Fruit fly (Drosophila melanogaster): ENCODE results near the gene CG4080.
A peak's percentile ranks its signal among the peaks of the same experiment; 100 is the strongest.

Gene CG4080

DNA sequence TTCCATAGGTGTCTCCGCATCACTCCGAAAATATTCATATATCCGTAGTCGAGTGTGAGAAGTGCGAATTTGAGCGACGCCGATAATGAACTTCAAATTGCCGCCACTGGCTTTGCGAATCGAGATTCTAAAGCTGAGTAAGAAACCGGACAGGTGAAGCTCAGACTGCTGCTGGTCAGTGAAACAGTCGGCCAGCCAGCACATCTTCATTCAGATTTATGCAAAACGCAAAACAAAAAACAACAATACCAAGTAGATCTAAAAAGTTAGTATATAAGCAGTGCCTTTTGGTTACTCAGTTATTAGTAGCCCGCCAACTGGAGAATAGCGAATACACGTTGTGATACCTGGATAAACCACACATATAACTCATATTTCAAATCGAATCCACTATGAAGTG lies 5.5 kb upstream of the CG4080 start, which contains the start of gene Cpr67B:
Gene Cpr67B (plus strand): TSS at position 301 of the 400 bp plus-strand sequence.
- no peak for TF ChIP-seq CG13775 (GFP tag; optimal IDR thresholded peaks at IDR 0.05)
- TF ChIP-seq CG3281 (GFP tag; optimal IDR thresholded peaks at IDR 0.05) = no peak
- TF ChIP-seq CG17612 (GFP tag; IDR thresholded peaks at IDR 0.05) = no peak
- TF ChIP-seq chinmo (GFP tag; IDR thresholded peaks at IDR 0.05; ENCODE audit: partially characterized antibody) = 0 out of 4 replicates have a peak, but pooled peaks have one; percentile 15
- TF ChIP-seq GATAe (GFP tag; conservative IDR thresholded peaks at IDR 0.05) = no peak
- no peak for TF ChIP-seq Xrp1 (GFP tag; IDR thresholded peaks at IDR 0.05)
- no peak for TF ChIP-seq CG8281 (tag; optimal IDR thresholded peaks at IDR 0.05)
- TF ChIP-seq Trl (optimal IDR thresholded peaks at IDR 0.05) = no peak
- no peak for TF ChIP-seq Trl (GFP tag; optimal IDR thresholded peaks at IDR 0.05)
- TF ChIP-seq bcd (GFP tag; optimal IDR thresholded peaks at IDR 0.05) = no peak
- no peak for TF ChIP-seq CG4404 (GFP tag; IDR thresholded peaks at IDR 0.05)
- no peak for TF ChIP-seq sisA (GFP tag; IDR thresholded peaks at IDR 0.05)
- no peak for TF ChIP-seq CG10147 (GFP tag; optimal IDR thresholded peaks at IDR 0.05)
- no peak for TF ChIP-seq wdn (GFP tag; IDR thresholded peaks at IDR 0.05)
- peak; percentile 43 for TF ChIP-seq CG13894 (tag; optimal IDR thresholded peaks at IDR 0.05)
- no peak for TF ChIP-seq Max (GFP tag; optimal IDR thresholded peaks at IDR 0.05)
- no peak for TF ChIP-seq Tbp (GFP tag; optimal IDR thresholded peaks at IDR 0.05)

DNA sequence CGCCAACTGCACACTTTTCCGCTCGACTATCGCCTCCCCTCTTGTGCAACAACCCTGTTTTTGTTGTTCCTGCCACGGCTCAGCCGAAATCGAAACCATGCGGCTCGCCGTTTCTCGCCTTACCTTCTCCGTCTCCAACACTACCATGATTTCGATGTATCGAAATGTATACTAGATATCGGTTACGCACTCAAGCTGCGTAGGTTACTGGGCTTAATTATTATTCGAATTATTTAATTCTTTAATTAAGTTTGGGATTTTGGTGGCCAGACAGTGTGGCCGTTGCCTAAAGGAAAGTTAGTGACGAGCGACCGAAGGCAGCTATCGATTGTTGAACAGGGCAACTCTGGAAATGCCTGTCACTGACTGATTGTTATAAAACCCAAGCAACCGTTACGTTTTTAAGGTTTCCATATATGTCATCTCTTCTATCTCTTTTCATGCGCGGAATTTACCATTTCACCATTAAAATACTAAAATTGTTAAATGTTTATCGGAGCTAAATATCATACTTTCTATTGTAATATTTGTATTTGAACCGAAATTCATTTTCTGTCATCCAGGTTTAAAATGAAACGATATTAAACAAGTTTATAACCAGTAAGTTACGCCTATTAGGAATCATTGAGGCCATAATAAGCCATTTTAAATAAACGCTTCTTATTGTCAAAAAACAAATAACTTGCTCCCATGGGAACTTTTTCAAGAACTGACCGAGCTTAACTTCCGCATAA lies 3.3 kb upstream of the CG4080 start, which contains the start of gene eIF4E1:
Gene eIF4E1 (minus strand): TSS at position 304 of the 734 bp plus-strand sequence.
- TF ChIP-seq CG9876 (GFP tag; optimal IDR thresholded peaks at IDR 0.05) (peak; percentile 5), NfI (GFP tag; optimal IDR thresholded peaks at IDR 0.05) (peak; percentile 27), B-H2 (GFP tag; optimal IDR thresholded peaks at IDR 0.05) (peak; percentile 2), Bgb (GFP tag; IDR thresholded peaks at IDR 0.05; ENCODE audit: partially characterized antibody) (peak; percentile 86), stc (GFP tag; IDR thresholded peaks at IDR 0.05) (peak; percentile 4; the same call in 1 of the 2 replicates), maf-S (GFP tag; optimal IDR thresholded peaks at IDR 0.05) (peak; percentile 2), CG6791 (GFP tag; IDR thresholded peaks at IDR 0.05; ENCODE audit: partially characterized antibody) (peak; percentile 73), gsb (GFP tag; IDR thresholded peaks at IDR 0.05) (no peak), ken (GFP tag; IDR thresholded peaks at IDR 0.05) (peak; percentile 27; the same call in 2 of the 3 replicates), Neu2 (GFP tag; optimal IDR thresholded peaks at IDR 0.05; ENCODE audit: borderline replicate concordance) (no peak), zen (tag; optimal IDR thresholded peaks at IDR 0.05) (peak; percentile 30), CG11247 (GFP tag; IDR thresholded peaks at IDR 0.05) (peak; percentile 43), Stat92E (GFP tag; optimal IDR thresholded peaks at IDR 0.05) (peak in 1 of 3 experiments; percentile 58), ftz-f1 (GFP tag; optimal IDR thresholded peaks at IDR 0.05) (peak; percentile 40), pho (GFP tag; optimal IDR thresholded peaks at IDR 0.05) (no peak), CG12391 (tag; optimal IDR thresholded peaks at IDR 0.05) (peak; percentile 38), wor (GFP tag; IDR thresholded peaks at IDR 0.05) (no peak), CG42726 (GFP tag; IDR thresholded peaks at IDR 0.05; ENCODE audit: partially characterized antibody) (peak; percentile 80), CG2129 (GFP tag; IDR thresholded peaks at IDR 0.05; ENCODE audit: partially characterized antibody) (peak; percentile 34; the same call in 1 of the 2 replicates), CG18011 (GFP tag; optimal IDR thresholded peaks at IDR 0.05) (peak; percentile 97), CG13624 (GFP tag; optimal IDR thresholded peaks at IDR 0.05) (peak; percentile 40), HmgD (GFP tag; optimal IDR thresholded peaks at IDR 0.05) (peak; percentile 55), sd (tag; optimal IDR thresholded peaks at IDR 0.05) (peak; percentile 21), CG1792 (GFP tag; optimal IDR thresholded peaks at IDR 0.05) (peak; percentile 28), Ets65A (GFP tag) (peak; percentile 89), MBD-R2 (GFP tag; IDR thresholded peaks at IDR 0.05) (peak; percentile 78), Med (GFP tag) (peak; percentile 74), HmgZ (tag; optimal IDR thresholded peaks at IDR 0.05) (peak; percentile 42), crol (GFP tag; IDR thresholded peaks at IDR 0.05) (no peak), Hr39 (optimal IDR thresholded peaks at IDR 0.05) (no peak), slou (GFP tag; optimal IDR thresholded peaks at IDR 0.05) (peak; percentile 9), CG11398 (GFP tag; optimal IDR thresholded peaks at IDR 0.05) (no peak), MESR4 (GFP tag; optimal IDR thresholded peaks at IDR 0.05) (peak; percentile 86)

All from whole organism, embryonic.